Fruit fly (Drosophila melanogaster): Measurements from ENCODE around the gene He.

He gene

DNA sequence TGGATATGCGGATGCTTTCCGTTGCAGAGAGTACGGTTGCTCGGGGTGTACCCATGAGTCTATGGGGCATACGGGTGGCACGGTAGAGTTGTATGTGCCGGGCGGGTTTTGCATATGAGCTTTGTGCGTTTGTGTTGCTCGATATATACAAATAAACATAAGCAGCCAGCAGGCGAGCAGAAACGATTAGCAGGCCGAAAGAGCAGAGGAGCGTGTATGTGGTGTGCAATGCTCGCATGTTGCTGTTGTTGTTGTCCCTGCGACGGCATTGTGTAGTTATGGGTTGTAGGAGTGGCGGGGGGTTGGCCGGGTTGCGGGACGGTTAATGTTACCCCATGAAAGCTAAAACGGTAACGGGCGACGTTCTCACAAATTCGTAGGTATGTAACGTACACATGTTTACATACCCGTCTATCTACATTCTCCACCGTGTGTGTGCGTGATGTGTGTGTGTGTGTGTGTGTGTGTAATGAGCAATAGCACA lies 48.9 kb upstream of the He start (continued):
- TF ChIP-seq Trl (optimal IDR thresholded peaks at IDR 0.05) (peak in 1 of 2 experiments; percentile 12), Trl (GFP tag; optimal IDR thresholded peaks at IDR 0.05) (no peak), z (GFP tag; IDR thresholded peaks at IDR 0.05) (0 out of 3 replicates have a peak, but pooled peaks have one; percentile 48), ERR (GFP tag; optimal IDR thresholded peaks at IDR 0.05) (peak; percentile 26), Ravus (GFP tag; IDR thresholded peaks at IDR 0.05) (no peak), en (GFP tag; optimal IDR thresholded peaks at IDR 0.05) (no peak), CG1647 (GFP tag; optimal IDR thresholded peaks at IDR 0.05) (peak; percentile 9), chm (GFP tag; IDR thresholded peaks at IDR 0.05) (peak; percentile 53), yki (optimal IDR thresholded peaks at IDR 0.05) (no peak), hbn (GFP tag; IDR thresholded peaks at IDR 0.05; ENCODE audit: partially characterized antibody) (peak; percentile 27; the same call in 1 of the 2 replicates), CG2129 (GFP tag; IDR thresholded peaks at IDR 0.05; ENCODE audit: partially characterized antibody) (0 out of 2 replicates have a peak, but pooled peaks have one; percentile 14), odd (GFP tag; optimal IDR thresholded peaks at IDR 0.05) (no peak), knrl (GFP tag; IDR thresholded peaks at IDR 0.05; ENCODE audit: partially characterized antibody) (peak; percentile 44; the same call in 2 of the 3 replicates), CG7556 (GFP tag; optimal IDR thresholded peaks at IDR 0.05) (no peak), sima (GFP tag; optimal IDR thresholded peaks at IDR 0.05) (no peak), CG1792 (GFP tag; optimal IDR thresholded peaks at IDR 0.05) (no peak), CG4707 (GFP tag; optimal IDR thresholded peaks at IDR 0.05) (no peak), CG14860 (GFP tag; IDR thresholded peaks at IDR 0.05; ENCODE audit: partially characterized antibody) (peak; percentile 49; the same call in 1 of the 3 replicates), seq (GFP tag; IDR thresholded peaks at IDR 0.05) (no peak), CG10543 (GFP tag; optimal IDR thresholded peaks at IDR 0.05) (peak; percentile 94), run (tag; optimal IDR thresholded peaks at IDR 0.05) (no peak), CG6175 (GFP tag; IDR thresholded peaks at IDR 0.05) (peak; percentile 99), CG12744 (GFP tag; optimal IDR thresholded peaks at IDR 0.05) (no peak), Lhr (GFP tag; optimal IDR thresholded peaks at IDR 0.05) (no peak), ci (GFP tag; IDR thresholded peaks at IDR 0.05) (peak; percentile 50; the same call in 2 of the 3 replicates), Lpt (GFP tag; optimal IDR thresholded peaks at IDR 0.05) (no peak), CG2199 (GFP tag; IDR thresholded peaks at IDR 0.05) (peak; percentile 87; the same call in 2 of the 3 replicates), abd-A (tag; optimal IDR thresholded peaks at IDR 0.05) (peak; percentile 99), rib (GFP tag; IDR thresholded peaks at IDR 0.05) (peak; percentile 74), Ets65A (GFP tag) (peak; percentile 83), CG34376 (GFP tag; optimal IDR thresholded peaks at IDR 0.05) (peak; percentile 79), CG11696 (GFP tag; IDR thresholded peaks at IDR 0.05) (no peak), chinmo (GFP tag; IDR thresholded peaks at IDR 0.05; ENCODE audit: partially characterized antibody) (peak; percentile 100), CG17802 (tag; optimal IDR thresholded peaks at IDR 0.05) (no peak), CG1603 (tag; optimal IDR thresholded peaks at IDR 0.05) (peak; percentile 17), pros (GFP tag; optimal IDR thresholded peaks at IDR 0.05) (peak; percentile 70), Fer2 (tag; optimal IDR thresholded peaks at IDR 0.05) (no peak), tna (GFP tag; IDR thresholded peaks at IDR 0.05; ENCODE audit: partially characterized antibody) (peak; percentile 68), fd3F (GFP tag; optimal IDR thresholded peaks at IDR 0.05) (no peak), Bgb (GFP tag; IDR thresholded peaks at IDR 0.05; ENCODE audit: partially characterized antibody) (peak; percentile 64; the same call in 1 of the 2 replicates), CG9609 (GFP tag; optimal IDR thresholded peaks at IDR 0.05) (no peak), dimm (GFP tag; IDR thresholded peaks at IDR 0.05) (no peak), Sin3A (optimal IDR thresholded peaks at IDR 0.05) (no peak), Max (GFP tag; optimal IDR thresholded peaks at IDR 0.05) (no peak), mirr (GFP tag; optimal IDR thresholded peaks at IDR 0.05) (peak; percentile 98), vnd (GFP tag; IDR thresholded peaks at IDR 0.05; ENCODE audit: partially characterized antibody) (0 out of 3 replicates have a peak, but pooled peaks have one; percentile 19), ttk (GFP tag; IDR thresholded peaks at IDR 0.05) (0 out of 2 replicates have a peak, but pooled peaks have one; percentile 4), HLH4C (GFP tag; IDR thresholded peaks at IDR 0.05; ENCODE audit: partially characterized antibody) (peak; percentile 28; the same call in 1 of the 3 replicates), CG7745 (tag; optimal IDR thresholded peaks at IDR 0.05) (no peak), Dip3 (GFP tag; optimal IDR thresholded peaks at IDR 0.05) (no peak), eyg (GFP tag; optimal IDR thresholded peaks at IDR 0.05) (peak; percentile 27)

Measured in whole organism, embryonic.